Worm (Caenorhabditis elegans) whole organism, early embryonic: ENCODE results near the gene alg-1.

Source experiments
- aly-1 ChIP-seq: sonication (generic microtip); optimal IDR thresholded peaks from 2 replicates; lab custom pipeline; 2016; ENCODE audit warnings: missing genetic modification characterization, missing compliant biosample characterization
- ama-1 ChIP-seq: fragments of 150-350 bp; optimal IDR thresholded peaks from 2 replicates; lab custom pipeline; 2014
- ceh-13 ChIP-seq: fragments of 200-800 bp; sonication (Bioruptor generic); optimal IDR thresholded peaks from 2 replicates; lab custom pipeline; 2018; ENCODE audit warnings: mild to moderate bottlenecking, missing genetic modification characterization, missing compliant biosample characterization
- ceh-36 ChIP-seq: sonication (generic microtip); optimal IDR thresholded peaks from 2 replicates; lab custom pipeline; 2016; ENCODE audit warnings: missing genetic modification characterization, inconsistent platforms, missing compliant biosample characterization
- hnd-1 ChIP-seq: sonication (generic microtip); optimal IDR thresholded peaks from 2 replicates; lab custom pipeline; 2016; ENCODE audit warnings: missing genetic modification characterization, missing compliant biosample characterization
- scrt-1 ChIP-seq: fragments of 200-800 bp; sonication (Bioruptor generic); IDR thresholded peaks from 2 replicates; pipeline ENCODE4 v1.3.6; 2022; ENCODE audit warnings: missing genetic modification characterization, missing compliant biosample characterization

ce11 chrX:13945090-13945489 is 3.8 kb upstream of the alg-1 start:
- TF ChIP-seq hnd-1 (tag; lab: Kevin White, UChicago) = no peak
- no peak for TF ChIP-seq aly-1 (tag; lab: Kevin White, UChicago)
- TF ChIP-seq ceh-36 (tag; lab: Kevin White, UChicago) = no peak
- TF ChIP-seq ama-1 (lab: Kevin White, UChicago) = no peak
- no peak for TF ChIP-seq scrt-1
- no peak for TF ChIP-seq ceh-13 (GFP tag; lab: Kevin White, UChicago)
